Fruit fly (Drosophila melanogaster) whole organism, adult: ENCODE results near the gene Recs1.

Experiments used
- CG11617 ChIP-seq: fragments of 200-800 bp; sonication (Bioruptor generic); optimal IDR thresholded peaks from 2 replicates; lab custom pipeline; 2017; ENCODE audit warnings: mild to moderate bottlenecking, missing biosample characterization, missing genetic modification reagents, missing genetic modification characterization
- CG12768 ChIP-seq: fragments of 200-800 bp; sonication (Bioruptor generic); optimal IDR thresholded peaks from 2 replicates; lab custom pipeline; 2017; ENCODE audit warnings: missing biosample characterization, missing genetic modification characterization, mild to moderate bottlenecking, moderate library complexity, missing genetic modification reagents
- CG14711 ChIP-seq: fragments of 200-800 bp; sonication (Bioruptor generic); optimal IDR thresholded peaks from 2 replicates; lab custom pipeline; 2018; ENCODE audit warnings: missing biosample characterization, mild to moderate bottlenecking, missing genetic modification characterization, moderate library complexity
- CG1620 ChIP-seq: fragments of 200-800 bp; sonication (Bioruptor generic); optimal IDR thresholded peaks from 2 replicates; lab custom pipeline; 2016; ENCODE audit warnings: missing biosample characterization, missing genetic modification characterization
- CG33017 ChIP-seq: fragments of 200-800 bp; sonication (Bioruptor generic); optimal IDR thresholded peaks from 2 replicates; lab custom pipeline; 2018; ENCODE audit warnings: missing biosample characterization, mild to moderate bottlenecking, missing genetic modification characterization, moderate library complexity
- CG5204 ChIP-seq: fragments of 200-800 bp; sonication (Bioruptor generic); optimal IDR thresholded peaks from 2 replicates; lab custom pipeline; 2016; ENCODE audit warnings: missing biosample characterization, missing genetic modification characterization
- CG7045 ChIP-seq: fragments of 200-800 bp; sonication (Bioruptor generic); optimal IDR thresholded peaks from 2 replicates; lab custom pipeline; 2017; ENCODE audit warnings: missing biosample characterization, mild to moderate bottlenecking, missing genetic modification characterization
- CG7101 ChIP-seq: fragments of 200-800 bp; sonication (Bioruptor generic); optimal IDR thresholded peaks from 2 replicates; lab custom pipeline; 2018; ENCODE audit warnings: missing biosample characterization, mild to moderate bottlenecking, missing genetic modification characterization, moderate library complexity
- Clk ChIP-seq: fragments of 200-800 bp; sonication (Bioruptor generic); optimal IDR thresholded peaks from 2 replicates; lab custom pipeline; 2017; ENCODE audit warnings: missing biosample characterization, missing genetic modification characterization
- Crg-1 ChIP-seq: fragments of 200-800 bp; sonication (Bioruptor generic); optimal IDR thresholded peaks from 2 replicates; lab custom pipeline; 2016; ENCODE audit warnings: missing biosample characterization, missing genetic modification characterization
- Hr96 ChIP-seq: fragments of 200-800 bp; sonication (Bioruptor generic); optimal IDR thresholded peaks from 2 replicates; lab custom pipeline; 2016; ENCODE audit warnings: missing biosample characterization, missing genetic modification characterization
- Mnt ChIP-seq: fragments of 200-800 bp; sonication (Bioruptor generic); optimal IDR thresholded peaks from 2 replicates; lab custom pipeline; 2016; ENCODE audit warnings: missing biosample characterization, mild to moderate bottlenecking, missing genetic modification characterization
- bab1 ChIP-seq: fragments of 200-800 bp; sonication (Bioruptor generic); optimal IDR thresholded peaks from 3 replicates; lab custom pipeline; 2019; ENCODE audit warnings: missing biosample characterization, mild to moderate bottlenecking, missing genetic modification characterization, moderate library complexity
- cic ChIP-seq: fragments of 200-800 bp; sonication (Bioruptor generic); optimal IDR thresholded peaks from 2 replicates; lab custom pipeline; 2017; ENCODE audit warnings: missing biosample characterization, mild to moderate bottlenecking, missing genetic modification characterization, moderate library complexity
- cnc ChIP-seq, 2 experiments: fragments of >200 bp; optimal IDR thresholded peaks; 2 replicates each; lab custom pipeline; 2017
- kay ChIP-seq: fragments of 200-800 bp; sonication (Bioruptor generic); peaks from one replicate; lab custom pipeline; 2016; ENCODE audit warnings: missing biosample characterization, missing genetic modification characterization, borderline replicate concordance
- ovo ChIP-seq: fragments of 200-800 bp; sonication (Bioruptor generic); optimal IDR thresholded peaks from 2 replicates; lab custom pipeline; 2016; ENCODE audit warnings: missing biosample characterization, missing genetic modification characterization
- pad ChIP-seq: fragments of 200-800 bp; sonication (Bioruptor generic); optimal IDR thresholded peaks from 3 replicates; lab custom pipeline; 2017; ENCODE audit warnings: missing biosample characterization, missing genetic modification characterization, mild to moderate bottlenecking, moderate library complexity, missing genetic modification reagents
- tj ChIP-seq: fragments of 200-800 bp; sonication (Bioruptor generic); optimal IDR thresholded peaks from 3 replicates; lab custom pipeline; 2017; ENCODE audit warnings: missing biosample characterization, mild to moderate bottlenecking, missing genetic modification characterization, moderate library complexity
- toe ChIP-seq: fragments of 200-800 bp; sonication (Bioruptor generic); optimal IDR thresholded peaks from 2 replicates; lab custom pipeline; 2016; ENCODE audit warnings: missing biosample characterization, missing genetic modification characterization

The Recs1 gene

dm6 chr3R:14153729-14154128 lies at the start of gene Recs1:
Recs1 (minus strand) TSS chr3R:14153829.
- TF ChIP-seq tj (GFP tag; lab: Kevin White, UChicago) (no peak), CG11617 (GFP tag; lab: Kevin White, UChicago) (no peak), bab1 (GFP tag; lab: Kevin White, UChicago) (no peak), ovo (GFP tag; lab: Kevin White, UChicago) (no peak), CG14711 (tag; lab: Kevin White, UChicago) (no peak), Mnt (GFP tag; lab: Kevin White, UChicago) (no peak), kay (GFP tag; lab: Kevin White, UChicago) (no peak), CG7101 (no peak), CG12768 (no peak), Crg-1 (GFP tag; lab: Kevin White, UChicago) (no peak)

- no peak for TF ChIP-seq ovo (GFP tag; lab: Kevin White, UChicago)
Measured at dm6 chr3R:14162176-14162759, 8.6 kb upstream of the Recs1 start, which contains the start of gene CG3199. CG3199 (plus strand) TSS chr3R:14162709.

- TF ChIP-seq CG7101 (no peak), Mnt (GFP tag; lab: Kevin White, UChicago) (no peak), bab1 (GFP tag; lab: Kevin White, UChicago) (no peak), cic (GFP tag; lab: Kevin White, UChicago) (no peak), CG7045 (GFP tag; lab: Kevin White, UChicago) (no peak), CG11617 (GFP tag; lab: Kevin White, UChicago) (no peak), tj (GFP tag; lab: Kevin White, UChicago) (no peak), Crg-1 (GFP tag; lab: Kevin White, UChicago) (no peak), toe (GFP tag; lab: Kevin White, UChicago) (no peak), CG1620 (GFP tag; lab: Kevin White, UChicago) (no peak), CG5204 (GFP tag; lab: Kevin White, UChicago) (no peak), CG14711 (tag; lab: Kevin White, UChicago) (no peak), Hr96 (GFP tag; lab: Kevin White, UChicago) (no peak), ovo (GFP tag; lab: Kevin White, UChicago) (no peak), CG33017 (tag; lab: Kevin White, UChicago) (no peak), pad (GFP tag; lab: Kevin White, UChicago) (no peak), Clk (GFP tag; lab: Kevin White, UChicago) (no peak), cnc (optimal IDR thresholded peaks at IDR 0.05; lab: Kevin White, UChicago) (no peak), kay (GFP tag; lab: Kevin White, UChicago) (no peak)
Measured at dm6 chr3R:14160178-14160577, 6.5 kb upstream of the Recs1 start, which contains the start of gene CG31327. CG31327 (minus strand) TSS chr3R:14160278.

dm6 chr3R:14157331-14157730 lies 3.7 kb upstream of the Recs1 start, which contains the start of gene CG31533:
CG31533 (minus strand) TSS chr3R:14157431.
- TF ChIP-seq bab1 (GFP tag; lab: Kevin White, UChicago), result no peak
- TF ChIP-seq CG33017 (tag; lab: Kevin White, UChicago), result no peak
- no peak for TF ChIP-seq CG5204 (GFP tag; lab: Kevin White, UChicago)
- no peak for TF ChIP-seq toe (GFP tag; lab: Kevin White, UChicago)
- TF ChIP-seq Crg-1 (GFP tag; lab: Kevin White, UChicago), result no peak

- TF ChIP-seq cic (GFP tag; lab: Kevin White, UChicago), result no peak
- TF ChIP-seq CG5204 (GFP tag; lab: Kevin White, UChicago), result no peak
- no peak for TF ChIP-seq CG14711 (tag; lab: Kevin White, UChicago)
- TF ChIP-seq Clk (GFP tag; lab: Kevin White, UChicago), result no peak
- no peak for TF ChIP-seq kay (GFP tag; lab: Kevin White, UChicago)
Measured at dm6 chr3R:14154341-14154740, 712 bp upstream of the Recs1 start, which contains the start of gene CG44215. CG44215 (minus strand) TSS chr3R:14154441.

- TF ChIP-seq Mnt (GFP tag; lab: Kevin White, UChicago), result no peak
- TF ChIP-seq CG7101, result no peak
- TF ChIP-seq CG14711 (tag; lab: Kevin White, UChicago), result no peak
- TF ChIP-seq kay (GFP tag; lab: Kevin White, UChicago), result no peak
Measured at dm6 chr3R:14152550-14152949, 1.1 kb downstream of the Recs1 start, which contains the start of gene CG42500. CG42500 (minus strand) TSS chr3R:14152650.

- TF ChIP-seq Clk (GFP tag; lab: Kevin White, UChicago) (no peak), CG7101 (no peak)
Measured at dm6 chr3R:14151840-14152239, 1.8 kb downstream of the Recs1 start, which contains the start of gene CG14355. CG14355 (minus strand) TSS chr3R:14151940.
